Worm (Caenorhabditis elegans) whole organism, L2 larva: ENCODE results near the gene Y102A5C.27.

Experiments used
- C34F6.9 ChIP-seq: fragments of 150-350 bp; optimal IDR thresholded peaks from 2 replicates; lab custom pipeline; 2014; ENCODE audit warnings: missing biosample characterization, missing genetic modification characterization
- F13H6.1 ChIP-seq: sonication (generic microtip); optimal IDR thresholded peaks from 2 replicates; lab custom pipeline; 2016; ENCODE audit warnings: missing genetic modification characterization, missing compliant biosample characterization
- R02D3.7 ChIP-seq: fragments of 150-350 bp; optimal IDR thresholded peaks from 2 replicates; lab custom pipeline; 2014; ENCODE audit warnings: missing biosample characterization, missing genetic modification characterization
- Y55F3AM.14 ChIP-seq: fragments of 200-800 bp; sonication (Bioruptor generic); optimal IDR thresholded peaks from 2 replicates; lab custom pipeline; 2018; ENCODE audit warnings: mild to moderate bottlenecking, missing genetic modification characterization, missing compliant biosample characterization
- alr-1 ChIP-seq: fragments of 150-350 bp; optimal IDR thresholded peaks from 2 replicates; lab custom pipeline; 2014; ENCODE audit warnings: missing biosample characterization, missing genetic modification characterization
- ama-1 ChIP-seq: fragments of 150-350 bp; optimal IDR thresholded peaks from 2 replicates; lab custom pipeline; 2018; ENCODE audit warnings: inconsistent platforms
- blmp-1 ChIP-seq: sonication (generic microtip); optimal IDR thresholded peaks from 2 replicates; lab custom pipeline; 2017; ENCODE audit warnings: missing genetic modification characterization, mild to moderate bottlenecking, missing compliant biosample characterization, antibody characterized with exemption, moderate library complexity; ENCODE audit not compliant: insufficient read depth
- ceh-16 ChIP-seq: fragments of 150-350 bp; optimal IDR thresholded peaks from 2 replicates; lab custom pipeline; 2014; ENCODE audit warnings: missing biosample characterization, missing genetic modification characterization
- ceh-82 ChIP-seq: fragments of 150-350 bp; optimal IDR thresholded peaks from 2 replicates; lab custom pipeline; 2014; ENCODE audit warnings: missing biosample characterization, missing genetic modification characterization
- crh-2 ChIP-seq: sonication (generic microtip); optimal IDR thresholded peaks from 2 replicates; lab custom pipeline; 2017; ENCODE audit warnings: missing biosample characterization, missing genetic modification characterization
- dmd-4 ChIP-seq: sonication (generic microtip); optimal IDR thresholded peaks from 2 replicates; lab custom pipeline; 2017; ENCODE audit warnings: missing biosample characterization, missing genetic modification characterization
- egl-27 ChIP-seq: sonication (generic microtip); optimal IDR thresholded peaks from 3 replicates; lab custom pipeline; 2017; ENCODE audit warnings: missing biosample characterization, missing genetic modification reagents, missing genetic modification characterization
- elt-1 ChIP-seq: fragments of 150-350 bp; optimal IDR thresholded peaks from 2 replicates; lab custom pipeline; 2014; ENCODE audit warnings: missing biosample characterization, missing genetic modification characterization
- elt-3 ChIP-seq: sonication (generic microtip); optimal IDR thresholded peaks from 2 replicates; lab custom pipeline; 2017; ENCODE audit warnings: missing biosample characterization, missing genetic modification characterization
- lin-11 ChIP-seq: fragments of 150-350 bp; sonication (generic microtip); optimal IDR thresholded peaks from 2 replicates; lab custom pipeline; 2014; ENCODE audit warnings: missing biosample characterization, missing genetic modification characterization, inconsistent platforms, mixed read lengths
- lin-13 ChIP-seq: fragments of 150-350 bp; optimal IDR thresholded peaks from 2 replicates; lab custom pipeline; 2014; ENCODE audit warnings: missing biosample characterization, missing genetic modification reagents, missing genetic modification characterization
- lin-39 ChIP-seq: fragments of 150-350 bp; optimal IDR thresholded peaks from 2 replicates; lab custom pipeline; 2014; ENCODE audit warnings: missing biosample characterization, missing genetic modification reagents, missing genetic modification characterization
- mab-5 ChIP-seq: fragments of 150-350 bp; optimal IDR thresholded peaks from 2 replicates; lab custom pipeline; 2014; ENCODE audit warnings: missing biosample characterization, missing genetic modification characterization
- mbf-1 ChIP-seq: sonication (generic microtip); optimal IDR thresholded peaks from 2 replicates; lab custom pipeline; 2017; ENCODE audit warnings: missing biosample characterization, missing genetic modification characterization
- mdl-1 ChIP-seq, 2 experiments: fragments of 150-350 bp in 1 of 2; sonication (generic microtip) in 1 of 2; optimal IDR thresholded peaks; 2 replicates each; lab custom pipeline; 2017; ENCODE audit warnings: missing biosample characterization in 2 of 2, missing genetic modification characterization in 2 of 2
- nhr-10 ChIP-seq: sonication (generic microtip); optimal IDR thresholded peaks from 2 replicates; lab custom pipeline; 2017; ENCODE audit warnings: missing biosample characterization, missing genetic modification characterization
- nhr-23 ChIP-seq: fragments of 150-350 bp; optimal IDR thresholded peaks from 2 replicates; lab custom pipeline; 2014; ENCODE audit warnings: missing biosample characterization, missing genetic modification reagents, missing genetic modification characterization
- nhr-25 ChIP-seq: fragments of 150-350 bp; sonication (generic microtip); optimal IDR thresholded peaks from 3 replicates; lab custom pipeline; 2014; ENCODE audit warnings: missing biosample characterization, missing genetic modification characterization
- nhr-6 ChIP-seq: fragments of 150-350 bp; optimal IDR thresholded peaks from 2 replicates; lab custom pipeline; 2014; ENCODE audit warnings: missing biosample characterization, missing genetic modification characterization
- peb-1 ChIP-seq: fragments of 150-350 bp; optimal IDR thresholded peaks from 2 replicates; lab custom pipeline; 2014; ENCODE audit warnings: missing biosample characterization, missing genetic modification characterization
- sem-4 ChIP-seq: fragments of 150-350 bp; optimal IDR thresholded peaks from 2 replicates; lab custom pipeline; 2014; ENCODE audit warnings: missing biosample characterization, missing genetic modification reagents, missing genetic modification characterization
- sma-3 ChIP-seq: sonication (generic microtip); optimal IDR thresholded peaks from 2 replicates; lab custom pipeline; 2016; ENCODE audit warnings: missing genetic modification reagents, missing genetic modification characterization, missing compliant biosample characterization
- sma-9 ChIP-seq, 2 experiments: fragments of 150-350 bp in 1 of 2; sonication (generic microtip) in 1 of 2; optimal IDR thresholded peaks; 2 replicates each; lab custom pipeline; 2014 to 2016; ENCODE audit warnings: missing genetic modification characterization in 2 of 2, mild to moderate bottlenecking in 1 of 2, missing biosample characterization in 1 of 2, missing compliant biosample characterization in 1 of 2, missing genetic modification reagents in 1 of 2, moderate library complexity in 1 of 2
- snpc-4 ChIP-seq: fragments of 150-350 bp; optimal IDR thresholded peaks from 2 replicates; lab custom pipeline; 2014; ENCODE audit warnings: missing biosample characterization, missing genetic modification characterization
- unc-39 ChIP-seq: fragments of 150-350 bp; optimal IDR thresholded peaks from 2 replicates; lab custom pipeline; 2014; ENCODE audit warnings: missing biosample characterization, missing genetic modification characterization
- unc-62 ChIP-seq: fragments of 150-350 bp; optimal IDR thresholded peaks from 2 replicates; lab custom pipeline; 2014; ENCODE audit warnings: missing biosample characterization, missing genetic modification reagents, missing genetic modification characterization
- zag-1 ChIP-seq: fragments of 150-350 bp; optimal IDR thresholded peaks from 2 replicates; lab custom pipeline; 2014; ENCODE audit warnings: missing biosample characterization, missing genetic modification characterization

Gene Y102A5C.27

DNA sequence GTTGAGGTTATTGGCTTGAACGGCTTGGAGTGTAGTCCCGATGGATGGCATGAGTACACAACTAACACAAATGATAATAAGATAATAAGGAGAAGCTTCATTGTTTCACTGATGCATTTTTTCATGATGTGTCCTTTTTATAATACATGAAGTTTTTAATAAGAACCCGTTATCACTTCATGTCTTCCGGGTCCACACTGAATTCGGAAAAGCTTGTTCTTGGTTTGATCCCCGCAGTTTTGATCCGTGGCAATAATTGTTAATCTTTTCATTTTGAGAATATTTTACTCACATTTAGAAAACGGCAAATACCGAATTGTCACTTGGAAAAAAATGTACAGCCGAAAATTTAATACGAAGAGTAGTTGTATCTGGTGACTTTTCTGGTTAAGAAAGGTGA is at the start of gene Y102A5C.27:
TSS of gene Y102A5C.27 (minus strand) at position 101 of the 400 bp plus-strand sequence.
- TF ChIP-seq Y55F3AM.14 (GFP tag; lab: Kevin White, UChicago): no peak
- no peak for TF ChIP-seq lin-11 (tag; lab: Kevin White, UChicago)
- no peak for TF ChIP-seq unc-62 (GFP tag; lab: Kevin White, UChicago)
- no peak for TF ChIP-seq F13H6.1 (tag; lab: Kevin White, UChicago)
- no peak for TF ChIP-seq nhr-25 (tag; lab: Kevin White, UChicago)
- no peak for TF ChIP-seq lin-13 (GFP tag; lab: Kevin White, UChicago)
- no peak for TF ChIP-seq alr-1 (tag; lab: Kevin White, UChicago)
- no peak for TF ChIP-seq unc-39
- TF ChIP-seq mab-5 (tag; lab: Kevin White, UChicago): no peak
- no peak for TF ChIP-seq sma-3 (GFP tag; lab: Kevin White, UChicago)
- TF ChIP-seq nhr-23 (tag; lab: Kevin White, UChicago): no peak
- TF ChIP-seq ceh-82: no peak
- no peak for TF ChIP-seq elt-1 (tag; lab: Kevin White, UChicago)
- TF ChIP-seq mdl-1 (tag; optimal IDR thresholded peaks at IDR 0.05; lab: Kevin White, UChicago): no peak
- no peak for TF ChIP-seq lin-39 (tag; lab: Kevin White, UChicago)
- TF ChIP-seq egl-27 (tag; lab: Kevin White, UChicago): no peak
- TF ChIP-seq sma-9 (GFP tag; optimal IDR thresholded peaks at IDR 0.05; lab: Kevin White, UChicago): no peak
- no peak for TF ChIP-seq sma-9 (tag; optimal IDR thresholded peaks at IDR 0.05; lab: Kevin White, UChicago)
- no peak for TF ChIP-seq ceh-16

- no peak for TF ChIP-seq lin-13 (GFP tag; lab: Kevin White, UChicago)
These were observed 47.3 kb upstream of the Y102A5C.27 start, which contains the start of gene srz-94 for ce11 chrV:17035850-17036249. srz-94 (minus strand) TSS chrV:17035950.

- TF ChIP-seq dmd-4: no peak
- TF ChIP-seq sem-4 (tag; lab: Kevin White, UChicago): no peak
These were observed 41.9 kb upstream of the Y102A5C.27 start for ce11 chrV:17030430-17030829.

- no peak for TF ChIP-seq zag-1 (tag; lab: Kevin White, UChicago)
- no peak for TF ChIP-seq unc-62 (GFP tag; lab: Kevin White, UChicago)
- TF ChIP-seq nhr-6 (tag; lab: Kevin White, UChicago): no peak
These were observed 37.8 kb upstream of the Y102A5C.27 start, which contains the start of gene F49H6.15 for ce11 chrV:17026289-17026688. F49H6.15 (minus strand) TSS chrV:17026389.

ce11 chrV:17022613-17023322 is 34.3 kb upstream of the Y102A5C.27 start, which contains the start of the genes F49H6.8 and F49H6.5:
F49H6.8 (minus strand) TSS chrV:17022663.
F49H6.5 (plus strand) TSS chrV:17023241.
- TF ChIP-seq zag-1 (tag; lab: Kevin White, UChicago): no peak
- TF ChIP-seq crh-2 (tag; lab: Kevin White, UChicago): no peak
- no peak for TF ChIP-seq unc-39
- no peak for TF ChIP-seq elt-3 (tag; lab: Kevin White, UChicago)
- no peak for TF ChIP-seq nhr-25 (tag; lab: Kevin White, UChicago)
- no peak for TF ChIP-seq nhr-10
- TF ChIP-seq peb-1: no peak
- TF ChIP-seq ama-1 (lab: Kevin White, UChicago): no peak
- no peak for TF ChIP-seq mbf-1 (tag; lab: Kevin White, UChicago)
- TF ChIP-seq blmp-1 (tag; lab: Kevin White, UChicago): no peak
- no peak for TF ChIP-seq elt-1 (tag; lab: Kevin White, UChicago)
- TF ChIP-seq lin-11 (tag; lab: Kevin White, UChicago): no peak
- no peak for TF ChIP-seq snpc-4 (tag; lab: Kevin White, UChicago)
- TF ChIP-seq mab-5 (tag; lab: Kevin White, UChicago): no peak
- no peak for TF ChIP-seq C34F6.9 (tag; lab: Kevin White, UChicago)
- no peak for TF ChIP-seq R02D3.7
